Worm (Caenorhabditis elegans) whole organism, midembryonic: ENCODE results near the gene srh-194.

Source experiments
- cog-1 ChIP-seq: sonication (generic microtip); optimal IDR thresholded peaks from 2 replicates; lab custom pipeline; 2016; ENCODE audit warnings: missing genetic modification characterization, missing compliant biosample characterization
- flt-1 ChIP-seq: fragments of 200-800 bp; sonication (Bioruptor generic); IDR thresholded peaks from 2 replicates; pipeline ENCODE4 v1.3.6; 2022; ENCODE audit warnings: missing genetic modification characterization, missing compliant biosample characterization
- klf-2 ChIP-seq: fragments of 200-800 bp; sonication (Bioruptor generic); conservative IDR thresholded peaks from 2 replicates; pipeline ENCODE4 v1.3.6; 2022; ENCODE audit warnings: missing genetic modification reagents, missing genetic modification characterization, missing compliant biosample characterization
- med-1 ChIP-seq: sonication (generic microtip); optimal IDR thresholded peaks from 2 replicates; lab custom pipeline; 2017; ENCODE audit warnings: missing genetic modification characterization, mild to moderate bottlenecking, missing compliant biosample characterization, antibody characterized with exemption, missing genetic modification reagents; ENCODE audit not compliant: insufficient read depth
- ref-1 ChIP-seq: fragments of 200-800 bp; sonication (Bioruptor generic); conservative IDR thresholded peaks from 2 replicates; pipeline ENCODE4 v1.3.6; 2022; ENCODE audit warnings: missing genetic modification reagents, missing genetic modification characterization, missing compliant biosample characterization
- ztf-23 ChIP-seq: fragments of 200-800 bp; sonication (Bioruptor generic); IDR thresholded peaks from 2 replicates; pipeline ENCODE4 v1.3.6; 2022; ENCODE audit warnings: missing genetic modification reagents, missing genetic modification characterization, missing compliant biosample characterization
- ztf-29 ChIP-seq: fragments of 200-800 bp; sonication (Bioruptor generic); IDR thresholded peaks from 2 replicates; pipeline ENCODE4 v1.3.6; 2022; ENCODE audit warnings: missing genetic modification reagents, missing genetic modification characterization, missing compliant biosample characterization

DNA sequence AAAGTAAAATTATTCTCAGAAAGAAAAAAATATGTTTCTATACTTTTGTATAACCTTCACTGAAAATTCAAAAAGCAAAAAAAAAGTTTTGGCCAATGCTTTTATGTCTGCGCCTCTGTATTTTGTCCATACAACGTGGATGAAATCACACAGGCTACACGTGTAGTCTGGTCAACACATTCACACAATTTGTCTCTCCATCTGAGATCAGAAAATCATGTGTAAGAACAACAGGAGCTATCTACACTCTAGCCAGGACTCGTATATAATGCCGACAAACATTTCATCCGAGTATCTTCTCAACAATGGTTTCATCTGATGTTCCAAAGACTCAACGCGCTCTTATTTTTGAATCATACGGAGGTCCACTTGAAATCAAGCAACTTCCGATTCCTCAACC is 33.5 kb upstream of the srh-194 start, which contains the start of gene D2063.1:
- TF ChIP-seq ref-1 (GFP tag; lab: Robert Waterston, UW), result no peak
- TF ChIP-seq flt-1 (GFP tag; lab: Robert Waterston, UW), result no peak
- no peak for TF ChIP-seq klf-2 (GFP tag; lab: Robert Waterston, UW)
- no peak for TF ChIP-seq ztf-23
- TF ChIP-seq ztf-29, result no peak
- no peak for TF ChIP-seq cog-1 (tag; lab: Kevin White, UChicago)
- TF ChIP-seq med-1 (GFP tag; lab: Kevin White, UChicago), result no peak
